Fruit fly (Drosophila melanogaster) whole organism, prepupa: ENCODE data around the gene RhoGEF4.

Experiments
- CG7368 ChIP-seq: fragments of 200-800 bp; sonication (Bioruptor generic); optimal IDR thresholded peaks from 3 replicates; lab custom pipeline; 2016; ENCODE audit warnings: missing biosample characterization, missing genetic modification characterization
- Lpt ChIP-seq: fragments of 200-800 bp; sonication (Bioruptor generic); optimal IDR thresholded peaks from 3 replicates; lab custom pipeline; 2016; ENCODE audit warnings: missing biosample characterization, missing genetic modification characterization

DNA sequence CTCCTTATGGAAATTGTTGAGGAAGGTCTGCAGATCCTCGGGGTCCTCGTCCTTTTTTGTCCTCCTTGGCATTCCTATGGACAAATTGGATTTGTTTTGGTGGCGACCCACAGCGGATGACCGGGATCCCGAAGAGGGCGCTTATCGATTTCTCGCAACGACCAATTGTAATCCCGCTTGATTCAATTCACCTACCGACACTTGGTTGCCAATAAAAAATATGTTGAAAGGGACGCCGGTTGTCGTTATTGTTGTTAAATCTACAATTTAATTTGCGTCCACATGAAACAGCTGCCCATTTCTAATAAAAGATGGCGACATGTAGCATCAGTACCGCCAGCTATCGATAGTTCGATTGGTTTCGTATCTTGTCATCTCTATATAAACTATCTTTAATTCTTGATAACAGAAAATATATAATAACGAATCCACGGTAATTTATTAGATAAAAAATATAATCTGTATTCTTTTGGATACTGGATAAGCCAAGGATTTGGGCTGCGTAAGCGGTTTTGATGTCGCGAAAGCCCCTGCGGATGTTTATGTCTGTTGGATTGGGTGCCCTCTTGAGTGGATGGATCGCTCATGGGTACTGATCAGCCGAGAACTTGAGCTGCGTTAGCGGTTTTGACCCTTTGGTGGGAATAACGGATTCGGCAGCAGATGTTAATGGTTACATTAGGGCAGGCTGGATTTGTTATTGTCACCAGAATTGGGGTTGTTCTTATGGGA is 33.3 kb upstream of the RhoGEF4 start, which contains the start of gene CTCF:
- peak; percentile 10 for TF ChIP-seq CG7368 (GFP tag; lab: Kevin White, UChicago)
- no peak for TF ChIP-seq Lpt (GFP tag; lab: Kevin White, UChicago)
